Worm (Caenorhabditis elegans): ENCODE results near the gene sec-22.

DNA sequence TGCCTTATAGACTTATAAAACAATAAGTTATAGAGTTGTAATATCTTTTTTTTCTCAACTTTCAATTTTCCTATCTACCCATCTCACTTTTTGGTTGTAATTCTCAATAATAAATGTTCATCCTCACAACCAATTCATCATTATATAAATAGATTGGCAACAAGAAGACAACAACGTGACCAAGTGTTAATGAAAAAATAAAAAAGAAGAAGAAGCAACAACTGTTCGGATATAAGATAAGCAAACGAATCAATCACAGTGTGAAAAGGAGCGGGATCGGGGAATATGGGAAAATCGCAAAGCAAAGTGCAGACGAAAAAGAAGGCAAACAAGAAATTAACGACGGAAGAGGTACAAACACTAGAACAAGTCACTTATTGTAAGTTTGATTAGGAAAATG is 18.6 kb downstream of the sec-22 start, which contains the start of gene ncs-3:
- no peak for TF ChIP-seq snpc-4 (tag; optimal IDR thresholded peaks at IDR 0.05)
- TF ChIP-seq nhr-11 (tag; optimal IDR thresholded peaks at IDR 0.05), result no peak
- TF ChIP-seq nhr-10 (tag; optimal IDR thresholded peaks at IDR 0.05), result no peak
- no peak for TF ChIP-seq nhr-21 (tag; optimal IDR thresholded peaks at IDR 0.05)
- no peak for TF ChIP-seq mdl-1 (tag; optimal IDR thresholded peaks at IDR 0.05)
- no peak for TF ChIP-seq ZK546.5 (tag; optimal IDR thresholded peaks at IDR 0.05)
- no peak for TF ChIP-seq unc-39 (tag; optimal IDR thresholded peaks at IDR 0.05)
- TF ChIP-seq nhr-237 (tag; optimal IDR thresholded peaks at IDR 0.05), result no peak
